Fruit fly (Drosophila melanogaster) Kc167 (cell line): ENCODE results near the gene CG43138.

ENCODE experiments used
- h ChIP-seq: fragments of >200 bp; optimal IDR thresholded peaks from 3 replicates; lab custom pipeline; 2018; ENCODE audit warnings: missing external identifiers
- psq ChIP-seq: fragments of >200 bp; optimal IDR thresholded peaks from 2 replicates; lab custom pipeline; 2017; ENCODE audit warnings: missing external identifiers
- ttk ChIP-seq: sonication (Bioruptor generic); optimal IDR thresholded peaks from 2 replicates; lab custom pipeline; 2017; ENCODE audit warnings: missing external identifiers

DNA sequence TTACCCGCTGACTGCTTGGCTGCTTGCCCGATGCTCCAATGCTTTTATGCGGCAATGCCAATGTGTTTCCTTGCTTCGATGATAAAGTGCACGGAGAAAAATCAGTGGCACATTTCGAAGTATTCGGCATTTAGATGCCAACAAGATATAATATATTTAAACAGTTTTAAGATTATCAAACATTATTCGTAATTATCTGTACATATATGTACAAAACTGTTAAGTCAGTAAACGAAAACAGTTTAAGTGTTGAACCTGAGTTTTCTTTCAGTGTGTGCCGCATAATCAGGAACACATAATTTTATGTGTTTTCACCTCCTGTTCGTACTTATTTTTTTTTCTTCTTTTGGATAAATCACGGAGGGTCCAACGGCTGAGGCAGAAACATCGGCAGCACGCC, 28.2 kb downstream of the CG43138 start:
- TF ChIP-seq psq: no peak
- TF ChIP-seq ttk (lab: Kevin White, UChicago): no peak
- no peak for TF ChIP-seq h
